Worm (Caenorhabditis elegans) whole organism, L4/young adult: ENCODE data around the gene sfxn-1.3.

Experiments used
- dao-5 ChIP-seq: sonication (generic microtip); optimal IDR thresholded peaks from 2 replicates; lab custom pipeline; 2016; ENCODE audit warnings: missing genotype, missing genetic modification characterization, moderate library complexity, missing compliant biosample characterization
- him-1 ChIP-seq: sonication (generic microtip); optimal IDR thresholded peaks from 2 replicates; lab custom pipeline; 2016; ENCODE audit warnings: missing genotype, missing genetic modification reagents, missing genetic modification characterization, missing compliant biosample characterization

DNA sequence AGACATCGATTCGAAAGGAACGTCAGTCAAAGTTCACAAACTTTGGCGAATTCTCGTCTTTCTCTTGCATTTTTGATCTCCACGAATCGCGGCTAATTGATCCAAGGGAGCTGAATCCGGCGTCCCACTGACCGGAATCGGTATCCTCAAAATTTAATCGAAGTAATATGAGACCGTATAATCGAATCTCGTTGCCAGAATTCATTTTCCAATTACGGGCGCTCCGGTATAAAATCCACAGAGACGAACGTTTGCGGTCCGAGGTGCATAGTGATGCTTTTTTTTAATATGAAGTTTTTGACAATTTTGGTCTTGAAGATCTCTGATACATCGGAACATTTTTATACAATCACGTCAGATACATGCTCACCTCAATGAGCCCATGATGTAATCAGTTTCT is 31.0 kb downstream of the sfxn-1.3 start:
- no peak for TF ChIP-seq him-1 (tag; lab: Kevin White, UChicago)
- no peak for TF ChIP-seq dao-5 (tag; lab: Kevin White, UChicago)
